Fruit fly (Drosophila melanogaster) Kc167 (cell line): Measurements from ENCODE around the gene rempA.

Experiments
- Myc ChIP-seq: fragments of >200 bp; optimal IDR thresholded peaks from 2 replicates; lab custom pipeline; 2017; ENCODE audit warnings: missing external identifiers
- Sin3A ChIP-seq: fragments of >200 bp; optimal IDR thresholded peaks from 2 replicates; lab custom pipeline; 2018; ENCODE audit warnings: missing external identifiers
- h ChIP-seq: fragments of >200 bp; optimal IDR thresholded peaks from 3 replicates; lab custom pipeline; 2018; ENCODE audit warnings: missing external identifiers
- insv ChIP-seq: fragments of >200 bp; optimal IDR thresholded peaks from 3 replicates; lab custom pipeline; 2018; ENCODE audit warnings: missing external identifiers
- psq ChIP-seq: fragments of >200 bp; optimal IDR thresholded peaks from 2 replicates; lab custom pipeline; 2017; ENCODE audit warnings: missing external identifiers
- ttk ChIP-seq: sonication (Bioruptor generic); optimal IDR thresholded peaks from 2 replicates; lab custom pipeline; 2017; ENCODE audit warnings: missing external identifiers

rempA gene

dm6 chr2L:544444-545179 lies 15.5 kb downstream of the rempA start, which contains the start of the genes Spp and nAChRbeta3:
TSS of gene Spp (minus strand) at chr2L:544653.
TSS of gene nAChRbeta3 (plus strand) at chr2L:545129.
- TF ChIP-seq psq (lab: Kevin White, UChicago) = no peak
- no peak for TF ChIP-seq ttk (lab: Kevin White, UChicago)
- no peak for TF ChIP-seq insv
- no peak for TF ChIP-seq Sin3A (lab: Kevin White, UChicago)
- no peak for TF ChIP-seq Myc (lab: Kevin White, UChicago)
- no peak for TF ChIP-seq h (lab: Kevin White, UChicago)

dm6 chr2L:543799-544198 lies 16.3 kb downstream of the rempA start:
- no peak for TF ChIP-seq Myc (lab: Kevin White, UChicago)
- peak; percentile 97 for TF ChIP-seq ttk (lab: Kevin White, UChicago)

dm6 chr2L:542338-542967 lies 17.7 kb downstream of the rempA start, which contains the start of gene lwr:
TSS of gene lwr (minus strand) at chr2L:542580.
- TF ChIP-seq psq (lab: Kevin White, UChicago) (no peak), Myc (lab: Kevin White, UChicago) (no peak), insv (no peak), ttk (lab: Kevin White, UChicago) (no peak), Sin3A (lab: Kevin White, UChicago) (no peak), h (lab: Kevin White, UChicago) (no peak)

- TF ChIP-seq psq (lab: Kevin White, UChicago) = no peak
- no peak for TF ChIP-seq Sin3A (lab: Kevin White, UChicago)
- TF ChIP-seq h (lab: Kevin White, UChicago) = no peak
- no peak for TF ChIP-seq Myc (lab: Kevin White, UChicago)
Observed at dm6 chr2L:540572-541210, 19.4 kb downstream of the rempA start.

- TF ChIP-seq h (lab: Kevin White, UChicago) (no peak), psq (lab: Kevin White, UChicago) (no peak), insv (no peak), ttk (lab: Kevin White, UChicago) (no peak), Myc (lab: Kevin White, UChicago) (no peak)
Observed at dm6 chr2L:533734-534133, 26.4 kb downstream of the rempA start.

- no peak for TF ChIP-seq h (lab: Kevin White, UChicago)
- no peak for TF ChIP-seq psq (lab: Kevin White, UChicago)
- no peak for TF ChIP-seq ttk (lab: Kevin White, UChicago)
Observed at dm6 chr2L:530245-530644, 29.9 kb downstream of the rempA start.

dm6 chr2L:527689-528088 lies 32.4 kb downstream of the rempA start:
- no peak for TF ChIP-seq Myc (lab: Kevin White, UChicago)
- TF ChIP-seq h (lab: Kevin White, UChicago) = no peak
- TF ChIP-seq insv = no peak

dm6 chr2L:526924-527307 lies 33.2 kb downstream of the rempA start:
- TF ChIP-seq ttk (lab: Kevin White, UChicago) (no peak), insv (no peak), h (lab: Kevin White, UChicago) (no peak), Sin3A (lab: Kevin White, UChicago) (no peak), psq (lab: Kevin White, UChicago) (no peak), Myc (lab: Kevin White, UChicago) (no peak)

dm6 chr2L:526192-526923 lies 33.8 kb downstream of the rempA start:
- TF ChIP-seq ttk (lab: Kevin White, UChicago) (no peak), insv (no peak), psq (lab: Kevin White, UChicago) (no peak), Sin3A (lab: Kevin White, UChicago) (no peak), Myc (lab: Kevin White, UChicago) (no peak), h (lab: Kevin White, UChicago) (no peak)

- TF ChIP-seq h (lab: Kevin White, UChicago) (no peak), psq (lab: Kevin White, UChicago) (no peak), Sin3A (lab: Kevin White, UChicago) (no peak), ttk (lab: Kevin White, UChicago) (no peak), insv (no peak), Myc (lab: Kevin White, UChicago) (no peak)
Observed at dm6 chr2L:525547-526180, 34.4 kb downstream of the rempA start.

- TF ChIP-seq psq (lab: Kevin White, UChicago) (no peak), Sin3A (lab: Kevin White, UChicago) (no peak), Myc (lab: Kevin White, UChicago) (no peak), insv (no peak), ttk (lab: Kevin White, UChicago) (no peak), h (lab: Kevin White, UChicago) (no peak)
Observed at dm6 chr2L:524515-524920, 35.6 kb downstream of the rempA start.
